Fruit fly (Drosophila melanogaster): ENCODE measurements around the gene Pink1.

dm6 chrX:6679502-6679810 is 4.1 kb upstream of the Pink1 start:
- TF ChIP-seq Dll (optimal IDR thresholded peaks at IDR 0.05): peak; percentile 16
- no peak for TF ChIP-seq CG8478 (optimal IDR thresholded peaks at IDR 0.05)
- TF ChIP-seq pan (optimal IDR thresholded peaks at IDR 0.05): no peak
- no peak for TF ChIP-seq psq (optimal IDR thresholded peaks at IDR 0.05)
- no peak for TF ChIP-seq usp (GFP tag; optimal IDR thresholded peaks at IDR 0.05)
- TF ChIP-seq EcR (GFP tag; optimal IDR thresholded peaks at IDR 0.05): no peak

Measured in whole organism.